Fruit fly (Drosophila melanogaster): ENCODE data around the gene CG14443.

Gene CG14443

dm6 chrX:6596788-6597187, 37.0 kb upstream of the CG14443 start, which contains the start of gene APC7:
Gene APC7 (plus strand): TSS chrX:6597088.
- no peak for TF ChIP-seq Sin3A (optimal IDR thresholded peaks at IDR 0.05)
- TF ChIP-seq Stat92E (GFP tag; optimal IDR thresholded peaks at IDR 0.05) = no peak
- TF ChIP-seq CG31441 (GFP tag; IDR thresholded peaks at IDR 0.05) = no peak
- no peak for TF ChIP-seq gsb (GFP tag; IDR thresholded peaks at IDR 0.05)
- TF ChIP-seq CG4707 (GFP tag; optimal IDR thresholded peaks at IDR 0.05) = no peak
- no peak for TF ChIP-seq CG8944 (GFP tag; optimal IDR thresholded peaks at IDR 0.05)
- TF ChIP-seq tll (GFP tag; optimal IDR thresholded peaks at IDR 0.05) = no peak
- no peak for TF ChIP-seq hth (optimal IDR thresholded peaks at IDR 0.05)
- TF ChIP-seq sqz (GFP tag; optimal IDR thresholded peaks at IDR 0.05) = no peak
- TF ChIP-seq CrebB (tag; optimal IDR thresholded peaks at IDR 0.05) = no peak
- no peak for TF ChIP-seq D (optimal IDR thresholded peaks at IDR 0.05)
- no peak for TF ChIP-seq D (GFP tag; optimal IDR thresholded peaks at IDR 0.05)
- TF ChIP-seq crc (GFP tag; optimal IDR thresholded peaks at IDR 0.05) = no peak
- TF ChIP-seq trem (tag; optimal IDR thresholded peaks at IDR 0.05) = no peak
- no peak for TF ChIP-seq Nf-YB (GFP tag; optimal IDR thresholded peaks at IDR 0.05)
- no peak for TF ChIP-seq CG34422 (GFP tag; IDR thresholded peaks at IDR 0.05)
- no peak for TF ChIP-seq CG11696 (GFP tag; IDR thresholded peaks at IDR 0.05)
- no peak for TF ChIP-seq Ets97D (GFP tag; optimal IDR thresholded peaks at IDR 0.05)
- no peak for TF ChIP-seq ssp (GFP tag; IDR thresholded peaks at IDR 0.05)
- TF ChIP-seq ems (GFP tag; optimal IDR thresholded peaks at IDR 0.05) = no peak

- no peak for TF ChIP-seq cg (GFP tag; optimal IDR thresholded peaks at IDR 0.05)
- peak; percentile 72 for TF ChIP-seq CG12769 (tag; optimal IDR thresholded peaks at IDR 0.05)
- TF ChIP-seq wek (GFP tag; optimal IDR thresholded peaks at IDR 0.05) = no peak
- TF ChIP-seq CG4424 (GFP tag; optimal IDR thresholded peaks at IDR 0.05) = peak; percentile 86
- peak; percentile 99 for TF ChIP-seq Aef1 (GFP tag; IDR thresholded peaks at IDR 0.05)
- TF ChIP-seq CG33213 (GFP tag; optimal IDR thresholded peaks at IDR 0.05) = peak; percentile 87
- no peak for TF ChIP-seq CG1529 (GFP tag; optimal IDR thresholded peaks at IDR 0.05)
- peak; percentile 92 for TF ChIP-seq ken (GFP tag; IDR thresholded peaks at IDR 0.05)
- TF ChIP-seq CG8924 (tag; optimal IDR thresholded peaks at IDR 0.05) = no peak
- TF ChIP-seq Dbx (GFP tag; IDR thresholded peaks at IDR 0.05) = peak; percentile 98
- no peak for TF ChIP-seq CG30431 (GFP tag; optimal IDR thresholded peaks at IDR 0.05)
- peak; percentile 59; the same call in 1 of the 2 replicates for TF ChIP-seq Dip2 (GFP tag; IDR thresholded peaks at IDR 0.05)
- peak; percentile 26 for TF ChIP-seq sug (tag; optimal IDR thresholded peaks at IDR 0.05)
- peak; percentile 34 for TF ChIP-seq BEAF-32 (GFP tag; optimal IDR thresholded peaks at IDR 0.05)
- TF ChIP-seq tup (GFP tag; optimal IDR thresholded peaks at IDR 0.05) = peak; percentile 85
- TF ChIP-seq CG4360 (GFP tag; IDR thresholded peaks at IDR 0.05) = peak; percentile 82
- no peak for TF ChIP-seq maf-S (GFP tag; optimal IDR thresholded peaks at IDR 0.05)
- TF ChIP-seq Mrtf (GFP tag; IDR thresholded peaks at IDR 0.05) = peak; percentile 97
- peak; percentile 50 for TF ChIP-seq mirr (GFP tag; optimal IDR thresholded peaks at IDR 0.05)
- peak; percentile 88 for TF ChIP-seq CG11560 (tag; IDR thresholded peaks at IDR 0.05)
- TF ChIP-seq CG14441 (GFP tag; IDR thresholded peaks at IDR 0.05) = peak; percentile 98
- peak; percentile 85 for TF ChIP-seq CG17361 (GFP tag; IDR thresholded peaks at IDR 0.05)
- TF ChIP-seq Bgb (GFP tag; IDR thresholded peaks at IDR 0.05; ENCODE audit: partially characterized antibody) = peak; percentile 53; the same call in 1 of the 2 replicates
- TF ChIP-seq CG5180 (GFP tag; optimal IDR thresholded peaks at IDR 0.05) = peak; percentile 54
- peak; percentile 70 for TF ChIP-seq grn (GFP tag; optimal IDR thresholded peaks at IDR 0.05)
- no peak for TF ChIP-seq nerfin-2 (GFP tag; IDR thresholded peaks at IDR 0.05; ENCODE audit: partially characterized antibody)
- TF ChIP-seq CG6175 (GFP tag; IDR thresholded peaks at IDR 0.05) = peak; percentile 95
- TF ChIP-seq row (GFP tag; IDR thresholded peaks at IDR 0.05) = peak; percentile 87
- TF ChIP-seq CG17912 (GFP tag; optimal IDR thresholded peaks at IDR 0.05) = no peak
- TF ChIP-seq Doc3 (GFP tag; IDR thresholded peaks at IDR 0.05; ENCODE audit: partially characterized antibody) = no peak
- TF ChIP-seq salm (tag; optimal IDR thresholded peaks at IDR 0.05) = no peak
- peak; percentile 90 for TF ChIP-seq onecut (GFP tag; IDR thresholded peaks at IDR 0.05)
- TF ChIP-seq Mad (GFP tag; optimal IDR thresholded peaks at IDR 0.05) = peak; percentile 1
Measured at dm6 chrX:6599233-6599632, 34.5 kb upstream of the CG14443 start.

All from whole organism, embryonic.